Fruit fly (Drosophila melanogaster) whole organism, embryonic: Measurements from ENCODE around the gene mRpL39.

Source experiments
- B-H2 ChIP-seq: fragments of 200-800 bp; sonication (Bioruptor generic); optimal IDR thresholded peaks from 2 replicates; lab custom pipeline; 2018; ENCODE audit warnings: missing biosample characterization, mild to moderate bottlenecking, missing genetic modification characterization
- CG15269 ChIP-seq: fragments of 200-800 bp; sonication (Bioruptor generic); optimal IDR thresholded peaks from 2 replicates; lab custom pipeline; 2018; ENCODE audit warnings: missing biosample characterization, mild to moderate bottlenecking, missing genetic modification characterization, moderate library complexity
- CG15479 ChIP-seq: fragments of 200-800 bp; sonication (Bioruptor generic); optimal IDR thresholded peaks from 3 replicates; lab custom pipeline; 2019; ENCODE audit warnings: missing biosample characterization, mild to moderate bottlenecking, missing genetic modification characterization, moderate library complexity
- CG17361 ChIP-seq: fragments of 200-800 bp; sonication (Bioruptor generic); IDR thresholded peaks from 3 replicates; pipeline ENCODE4 v1.3.6; 2022; ENCODE audit warnings: missing biosample characterization, missing genetic modification characterization
- CG8478 ChIP-seq: fragments of >200 bp; optimal IDR thresholded peaks from 2 replicates; lab custom pipeline; 2018
- CG9817 ChIP-seq: fragments of 200-800 bp; sonication (Bioruptor generic); optimal IDR thresholded peaks from 2 replicates; lab custom pipeline; 2018; ENCODE audit warnings: missing biosample characterization, mild to moderate bottlenecking, missing genetic modification characterization, moderate library complexity
- Elba2 ChIP-seq: fragments of 200-800 bp; sonication (Bioruptor generic); optimal IDR thresholded peaks from 3 replicates; lab custom pipeline; 2016; ENCODE audit warnings: missing biosample characterization, missing genetic modification characterization
- Hmr ChIP-seq: fragments of 200-800 bp; sonication (Bioruptor generic); optimal IDR thresholded peaks from 3 replicates; lab custom pipeline; 2017; ENCODE audit warnings: mild to moderate bottlenecking, missing biosample characterization, missing genetic modification reagents, missing genetic modification characterization
- Rfx ChIP-seq: fragments of 200-800 bp; sonication (Bioruptor generic); IDR thresholded peaks from 2 replicates; pipeline ENCODE4 v1.3.6; 2022; ENCODE audit warnings: missing biosample characterization, missing genetic modification characterization
- Six4 ChIP-seq: fragments of 200-800 bp; sonication (Bioruptor generic); optimal IDR thresholded peaks from 2 replicates; lab custom pipeline; 2016; ENCODE audit warnings: missing biosample characterization, missing genetic modification characterization
- croc ChIP-seq: fragments of 200-800 bp; sonication (Bioruptor generic); conservative IDR thresholded peaks from 3 replicates; pipeline ENCODE4 v1.3.6; 2022; ENCODE audit warnings: missing biosample characterization, missing genetic modification characterization
- fd64A ChIP-seq: fragments of 200-800 bp; sonication (Bioruptor generic); optimal IDR thresholded peaks from 3 replicates; lab custom pipeline; 2018; ENCODE audit warnings: missing biosample characterization, mild to moderate bottlenecking, missing genetic modification characterization
- gsb-n ChIP-seq: fragments of 200-800 bp; sonication (Bioruptor generic); optimal IDR thresholded peaks from 3 replicates; lab custom pipeline; 2018; ENCODE audit warnings: missing biosample characterization, mild to moderate bottlenecking, missing genetic modification characterization
- insv ChIP-seq, 2 experiments: fragments of 200-800 bp; sonication (Bioruptor generic); optimal IDR thresholded peaks; 3 replicates each; lab custom pipeline; 2016 to 2018; ENCODE audit warnings: missing biosample characterization in 2 of 2, missing genetic modification characterization in 2 of 2
- shn ChIP-seq: fragments of 200-800 bp; sonication (Bioruptor generic); optimal IDR thresholded peaks from 3 replicates; lab custom pipeline; 2016; ENCODE audit warnings: missing biosample characterization, missing genetic modification characterization
- twi ChIP-seq: fragments of 200-800 bp; optimal IDR thresholded peaks from 2 replicates; lab custom pipeline; 2019; ENCODE audit warnings: missing biosample characterization, mild to moderate bottlenecking, missing genetic modification characterization, moderate library complexity

The mRpL39 gene

DNA sequence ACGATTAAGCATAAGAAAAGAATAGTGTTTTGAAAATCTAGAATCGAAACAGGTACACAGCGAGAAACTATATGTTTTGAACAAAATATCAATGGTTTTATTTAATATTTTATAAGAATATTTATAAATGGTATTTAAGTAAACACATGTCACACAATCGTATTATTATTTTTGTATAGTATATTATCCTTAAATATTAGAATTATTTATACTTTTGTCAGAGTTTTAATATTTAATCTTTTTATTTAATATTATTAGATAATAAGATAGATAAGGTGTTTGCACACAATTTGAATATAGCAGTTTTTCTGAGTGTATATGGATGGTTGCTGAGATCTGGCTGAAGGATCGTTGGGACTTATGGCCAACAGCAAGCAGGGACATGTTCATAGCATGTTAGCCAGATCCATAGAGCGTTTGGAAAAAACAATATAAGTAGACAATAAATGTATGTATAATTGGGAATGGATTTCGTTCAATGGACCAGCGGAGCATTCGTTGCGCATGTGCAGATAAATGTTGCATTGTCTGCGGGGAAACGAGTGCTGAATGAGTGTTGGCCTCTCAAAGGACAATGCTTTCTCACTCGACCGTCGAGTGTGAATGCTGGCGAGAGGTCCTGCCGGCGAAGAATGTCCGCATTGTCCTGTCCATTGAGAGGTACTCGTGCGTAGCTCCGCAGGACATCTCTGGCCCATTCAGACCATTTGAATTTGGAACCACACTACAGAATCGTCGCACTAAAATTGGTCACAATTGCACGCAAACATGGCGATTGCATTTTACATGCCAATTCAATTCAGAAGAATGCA, 46.4 kb downstream of the mRpL39 start (continued):
- TF ChIP-seq croc (GFP tag; lab: Robert Waterston, UW) (no peak), CG8478 (no peak), Rfx (GFP tag; lab: Robert Waterston, UW) (no peak), fd64A (GFP tag; lab: Kevin White, UChicago) (no peak), shn (GFP tag; lab: Kevin White, UChicago) (no peak), CG15269 (tag; lab: Kevin White, UChicago) (no peak), Six4 (GFP tag; lab: Kevin White, UChicago) (no peak), CG15479 (peak; percentile 59), CG17361 (GFP tag; lab: Robert Waterston, UW) (peak; percentile 33; the same call in 1 of the 3 replicates)

DNA sequence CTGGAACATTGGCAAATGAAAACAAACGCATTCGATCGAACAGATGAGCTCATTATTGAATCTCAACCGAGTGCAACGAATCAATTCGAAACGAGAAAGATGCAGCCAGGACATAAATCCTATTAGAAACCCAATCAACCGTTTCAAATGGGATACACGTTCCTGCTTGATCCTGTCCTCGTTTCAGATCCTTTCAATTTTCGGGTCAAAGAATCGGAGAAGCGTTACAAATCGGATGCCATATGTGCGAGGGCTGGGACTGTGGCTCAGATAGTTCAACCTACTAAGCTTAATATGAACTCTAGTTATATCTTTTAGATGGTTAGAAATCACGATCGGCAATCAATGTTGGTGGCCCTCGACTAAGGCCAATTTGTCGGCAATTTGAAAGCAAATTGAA, 49.5 kb downstream of the mRpL39 start:
- peak; percentile 1 for TF ChIP-seq Elba2 (GFP tag; lab: Kevin White, UChicago)
- TF ChIP-seq gsb-n (tag; lab: Kevin White, UChicago), result peak; percentile 76
- TF ChIP-seq twi (tag; lab: Kevin White, UChicago), result peak; percentile 74
- TF ChIP-seq CG9817 (tag; lab: Kevin White, UChicago), result no peak
- TF ChIP-seq Hmr (GFP tag; lab: Kevin White, UChicago), result no peak
- no peak for TF ChIP-seq B-H2 (GFP tag; lab: Kevin White, UChicago)
- peak in 1 of 2 experiments; percentile 81 for TF ChIP-seq insv (GFP tag; optimal IDR thresholded peaks at IDR 0.05; lab: Kevin White, UChicago)
